Fruit fly (Drosophila melanogaster): ENCODE data around the gene CG31546.

CG31546 gene

dm6 chr3R:5668928-5669739 lies 33.7 kb upstream of the CG31546 start, which contains the start of the genes Xe7 and Atg17 (continued):
- peak; percentile 91 for TF ChIP-seq Sox102F (GFP tag; optimal IDR thresholded peaks at IDR 0.05)
- TF ChIP-seq E2f2 (GFP tag; IDR thresholded peaks at IDR 0.05): peak; percentile 64
- peak; percentile 90 for TF ChIP-seq CG4730 (GFP tag; IDR thresholded peaks at IDR 0.05)
- TF ChIP-seq CG11723 (GFP tag; optimal IDR thresholded peaks at IDR 0.05): peak; percentile 87
- TF ChIP-seq CG4404 (GFP tag; IDR thresholded peaks at IDR 0.05): peak; percentile 96
- peak; percentile 86 for TF ChIP-seq CG18764 (GFP tag; optimal IDR thresholded peaks at IDR 0.05)
- TF ChIP-seq pnt (GFP tag; optimal IDR thresholded peaks at IDR 0.05): peak; percentile 85
- TF ChIP-seq CG11696 (GFP tag; IDR thresholded peaks at IDR 0.05): peak; percentile 54
- TF ChIP-seq CG6272 (GFP tag; IDR thresholded peaks at IDR 0.05): peak; percentile 95
- peak; percentile 88 for TF ChIP-seq CG3281 (GFP tag; optimal IDR thresholded peaks at IDR 0.05)
- peak; percentile 93 for TF ChIP-seq Dip3 (GFP tag; optimal IDR thresholded peaks at IDR 0.05)
- peak; percentile 94 for TF ChIP-seq CG32532 (GFP tag; IDR thresholded peaks at IDR 0.05)
- peak; percentile 83 for TF ChIP-seq slp2 (GFP tag; optimal IDR thresholded peaks at IDR 0.05)
- TF ChIP-seq Fer3 (tag; optimal IDR thresholded peaks at IDR 0.05): peak; percentile 92
- peak; percentile 90 for TF ChIP-seq CG33557 (GFP tag; optimal IDR thresholded peaks at IDR 0.05)
- TF ChIP-seq BtbVII (GFP tag; optimal IDR thresholded peaks at IDR 0.05): peak; percentile 77
- peak; percentile 89 for TF ChIP-seq wdn (GFP tag; IDR thresholded peaks at IDR 0.05)
- peak; percentile 94 for TF ChIP-seq CG12659 (GFP tag; optimal IDR thresholded peaks at IDR 0.05)
- TF ChIP-seq schlank (tag; optimal IDR thresholded peaks at IDR 0.05): peak; percentile 81
- TF ChIP-seq prd (optimal IDR thresholded peaks at IDR 0.05): no peak
- peak; percentile 96 for TF ChIP-seq prd (GFP tag; IDR thresholded peaks at IDR 0.05)
- peak; percentile 81 for TF ChIP-seq ap (GFP tag; IDR thresholded peaks at IDR 0.05)
- peak; percentile 56; the same call in 1 of the 2 replicates for TF ChIP-seq onecut (GFP tag; IDR thresholded peaks at IDR 0.05)
- peak; percentile 71 for TF ChIP-seq disco-r (GFP tag; optimal IDR thresholded peaks at IDR 0.05)
- peak; percentile 92 for TF ChIP-seq cato (GFP tag; optimal IDR thresholded peaks at IDR 0.05; ENCODE audit: borderline replicate concordance)
- peak; percentile 72 for TF ChIP-seq CG17328 (GFP tag; IDR thresholded peaks at IDR 0.05)
- TF ChIP-seq al (GFP tag; IDR thresholded peaks at IDR 0.05): peak; percentile 93
- TF ChIP-seq CG9437 (GFP tag; optimal IDR thresholded peaks at IDR 0.05): peak; percentile 86
- TF ChIP-seq Sry-δ (GFP tag; optimal IDR thresholded peaks at IDR 0.05): peak; percentile 93
- TF ChIP-seq CG3726 (GFP tag; IDR thresholded peaks at IDR 0.05): peak; percentile 73; the same call in 2 of the 3 replicates
- TF ChIP-seq CG10654 (GFP tag; optimal IDR thresholded peaks at IDR 0.05): peak; percentile 91
- TF ChIP-seq CG1233 (GFP tag; optimal IDR thresholded peaks at IDR 0.05): peak; percentile 88
- TF ChIP-seq Meics (GFP tag; optimal IDR thresholded peaks at IDR 0.05): peak; percentile 89
- TF ChIP-seq CG17186 (GFP tag; optimal IDR thresholded peaks at IDR 0.05): peak; percentile 66
- no peak for TF ChIP-seq bigmax (GFP tag; optimal IDR thresholded peaks at IDR 0.05)
- TF ChIP-seq so (GFP tag; IDR thresholded peaks at IDR 0.05): peak; percentile 75; the same call in 1 of the 3 replicates
- no peak for TF ChIP-seq pros (GFP tag; optimal IDR thresholded peaks at IDR 0.05)
- no peak for TF ChIP-seq CG5180 (GFP tag; optimal IDR thresholded peaks at IDR 0.05)
- TF ChIP-seq CG10543 (GFP tag; optimal IDR thresholded peaks at IDR 0.05): peak; percentile 96
- TF ChIP-seq CG8359 (GFP tag; optimal IDR thresholded peaks at IDR 0.05; ENCODE audit: borderline replicate concordance): peak; percentile 70
- TF ChIP-seq CG16815 (GFP tag; optimal IDR thresholded peaks at IDR 0.05): peak; percentile 94
- TF ChIP-seq CG2120 (GFP tag; optimal IDR thresholded peaks at IDR 0.05): peak; percentile 97
- peak; percentile 57 for TF ChIP-seq CG12744 (GFP tag; optimal IDR thresholded peaks at IDR 0.05)
- peak; percentile 96 for TF ChIP-seq Chrac-16 (GFP tag; optimal IDR thresholded peaks at IDR 0.05)
- TF ChIP-seq E2f1 (GFP tag; IDR thresholded peaks at IDR 0.05): peak; percentile 90
- TF ChIP-seq ems (GFP tag; optimal IDR thresholded peaks at IDR 0.05): peak; percentile 84
- TF ChIP-seq CG17385 (GFP tag; optimal IDR thresholded peaks at IDR 0.05): peak; percentile 72
- TF ChIP-seq nerfin-1 (tag; optimal IDR thresholded peaks at IDR 0.05): peak; percentile 82
- TF ChIP-seq CG17359 (tag; optimal IDR thresholded peaks at IDR 0.05): peak; percentile 89
